Worm (Caenorhabditis elegans): Measurements from ENCODE around the gene try-3.

- TF ChIP-seq ama-1 (optimal IDR thresholded peaks at IDR 0.05) (no peak), mab-5 (tag; optimal IDR thresholded peaks at IDR 0.05) (no peak), ztf-11 (tag; optimal IDR thresholded peaks at IDR 0.05) (no peak), alr-1 (tag; optimal IDR thresholded peaks at IDR 0.05) (no peak), dmd-4 (tag; optimal IDR thresholded peaks at IDR 0.05) (no peak), elt-3 (tag; optimal IDR thresholded peaks at IDR 0.05) (no peak), nhr-11 (tag; optimal IDR thresholded peaks at IDR 0.05) (no peak)
These were observed 19.2 kb downstream of the try-3 start for ce11 chrIV:6575959-6576727.

All from whole organism, L2 larva.